Worm (Caenorhabditis elegans): ENCODE results near the gene Y57E12B.10.

The Y57E12B.10 gene

ce11 chrV:6888828-6889227 lies 47.0 kb downstream of the Y57E12B.10 start (continued):
- peak; percentile 90 for TF ChIP-seq pqm-1 (tag; optimal IDR thresholded peaks at IDR 0.05)
- TF ChIP-seq che-1 (tag; optimal IDR thresholded peaks at IDR 0.05), result peak; percentile 83
- TF ChIP-seq unc-3 (GFP tag; conservative IDR thresholded peaks at IDR 0.05), result peak; percentile 57; the same call in 1 of the 2 replicates
- peak; percentile 69 for TF ChIP-seq unc-3 (tag; optimal IDR thresholded peaks at IDR 0.05)
- TF ChIP-seq elt-2 (tag; optimal IDR thresholded peaks at IDR 0.05), result peak; percentile 82
- TF ChIP-seq Y22D7AL.16 (tag; optimal IDR thresholded peaks at IDR 0.05), result peak; percentile 70
- TF ChIP-seq pha-2 (tag; optimal IDR thresholded peaks at IDR 0.05), result peak; percentile 70
- no peak for TF ChIP-seq ceh-30 (tag; optimal IDR thresholded peaks at IDR 0.05)
- TF ChIP-seq ceh-18 (tag; optimal IDR thresholded peaks at IDR 0.05), result peak; percentile 74
- TF ChIP-seq nhr-232 (tag; optimal IDR thresholded peaks at IDR 0.05), result peak; percentile 72
- peak; percentile 73 for TF ChIP-seq gmeb-2 (tag; optimal IDR thresholded peaks at IDR 0.05)
- peak; percentile 58 for TF ChIP-seq hlh-8 (tag; optimal IDR thresholded peaks at IDR 0.05)
- TF ChIP-seq hlh-15 (tag; optimal IDR thresholded peaks at IDR 0.05), result peak; percentile 37
- TF ChIP-seq ceh-31 (tag; optimal IDR thresholded peaks at IDR 0.05), result peak; percentile 49
- peak; percentile 46 for TF ChIP-seq rnt-1 (tag; optimal IDR thresholded peaks at IDR 0.05)
- peak; percentile 78 for TF ChIP-seq ceh-19 (GFP tag; optimal IDR thresholded peaks at IDR 0.05)
- no peak for TF ChIP-seq dmd-4 (tag; optimal IDR thresholded peaks at IDR 0.05; ENCODE audit: borderline replicate concordance)
- peak; percentile 76 for TF ChIP-seq ttx-3 (tag; optimal IDR thresholded peaks at IDR 0.05)
- TF ChIP-seq pros-1 (tag; optimal IDR thresholded peaks at IDR 0.05), result no peak
- peak; percentile 78 for TF ChIP-seq unc-86 (tag; optimal IDR thresholded peaks at IDR 0.05)
- peak; percentile 76 for TF ChIP-seq ztf-16 (tag; optimal IDR thresholded peaks at IDR 0.05)
- no peak for TF ChIP-seq mec-3 (tag; optimal IDR thresholded peaks at IDR 0.05; ENCODE audit: borderline replicate concordance)
- no peak for TF ChIP-seq fkh-10 (GFP tag; optimal IDR thresholded peaks at IDR 0.05)
- TF ChIP-seq C08G9.2 (tag; optimal IDR thresholded peaks at IDR 0.05), result peak; percentile 65
- TF ChIP-seq lim-6 (tag; optimal IDR thresholded peaks at IDR 0.05), result peak; percentile 19
- TF ChIP-seq ceh-22 (tag; optimal IDR thresholded peaks at IDR 0.05), result no peak
- no peak for TF ChIP-seq pha-4 (tag; optimal IDR thresholded peaks at IDR 0.05)
- TF ChIP-seq sdc-2 (tag; optimal IDR thresholded peaks at IDR 0.05), result peak; percentile 49
- peak; percentile 47; the same call in 1 of the 2 replicates for TF ChIP-seq sox-2 (GFP tag; IDR thresholded peaks at IDR 0.05)
- TF ChIP-seq T23F11.4 (GFP tag; optimal IDR thresholded peaks at IDR 0.05), result peak; percentile 62
